Fruit fly (Drosophila melanogaster): ENCODE results near the gene CG5131.
A peak's percentile ranks its signal among the peaks of the same experiment; 100 is the strongest.

CG5131 gene

dm6 chr2L:17465915-17466677 lies 18.2 kb upstream of the CG5131 start (continued):
- TF ChIP-seq Side (GFP tag; optimal IDR thresholded peaks at IDR 0.05) (peak; percentile 81), otp (GFP tag; IDR thresholded peaks at IDR 0.05) (peak; percentile 41; the same call in 1 of the 3 replicates), CG3163 (GFP tag; optimal IDR thresholded peaks at IDR 0.05) (peak; percentile 34), Scr (GFP tag; IDR thresholded peaks at IDR 0.05; ENCODE audit: partially characterized antibody) (no peak), CG6272 (GFP tag; IDR thresholded peaks at IDR 0.05) (peak; percentile 30; the same call in 1 of the 2 replicates), trem (tag; optimal IDR thresholded peaks at IDR 0.05) (peak; percentile 62), CG4730 (GFP tag; IDR thresholded peaks at IDR 0.05) (peak; percentile 30; the same call in 1 of the 2 replicates), CG10959 (GFP tag; IDR thresholded peaks at IDR 0.05) (peak; percentile 71), CG6813 (GFP tag; optimal IDR thresholded peaks at IDR 0.05) (peak; percentile 76), Ravus (GFP tag; IDR thresholded peaks at IDR 0.05) (no peak), lab (GFP tag; optimal IDR thresholded peaks at IDR 0.05) (peak; percentile 87), CG11696 (GFP tag; IDR thresholded peaks at IDR 0.05) (peak; percentile 57), sens (GFP tag) (peak; percentile 98), chm (GFP tag; IDR thresholded peaks at IDR 0.05) (no peak), CG31441 (GFP tag; IDR thresholded peaks at IDR 0.05) (no peak; the same call in none of the 2 replicates), Doc2 (GFP tag; IDR thresholded peaks at IDR 0.05) (0 out of 2 replicates have a peak, but pooled peaks have one; percentile 41), CG2199 (GFP tag; IDR thresholded peaks at IDR 0.05) (0 out of 3 replicates have a peak, but pooled peaks have one; percentile 49), nerfin-1 (tag; optimal IDR thresholded peaks at IDR 0.05) (peak; percentile 84), CG14710 (tag; optimal IDR thresholded peaks at IDR 0.05) (peak; percentile 84), TFAM (GFP tag; optimal IDR thresholded peaks at IDR 0.05) (peak; percentile 4), corto (GFP tag; optimal IDR thresholded peaks at IDR 0.05) (no peak), Dbx (GFP tag; IDR thresholded peaks at IDR 0.05) (peak; percentile 81), CG18011 (GFP tag; optimal IDR thresholded peaks at IDR 0.05) (peak; percentile 30), CG31224 (GFP tag; IDR thresholded peaks at IDR 0.05) (peak; percentile 45; the same call in 1 of the 2 replicates), slou (GFP tag; optimal IDR thresholded peaks at IDR 0.05) (peak; percentile 73), CG9437 (GFP tag; optimal IDR thresholded peaks at IDR 0.05) (peak; percentile 71), Camta (GFP tag; optimal IDR thresholded peaks at IDR 0.05) (peak; percentile 88), Kr (GFP tag; optimal IDR thresholded peaks at IDR 0.05) (no peak), CG32767 (GFP tag; IDR thresholded peaks at IDR 0.05) (peak; percentile 79), CG15269 (tag; optimal IDR thresholded peaks at IDR 0.05) (peak; percentile 81), CTCF (GFP tag; optimal IDR thresholded peaks at IDR 0.05) (peak; percentile 85), CG17568 (GFP tag; optimal IDR thresholded peaks at IDR 0.05) (peak; percentile 68), pho (GFP tag; optimal IDR thresholded peaks at IDR 0.05) (peak; percentile 76), CrebB (tag; optimal IDR thresholded peaks at IDR 0.05) (peak; percentile 75), CG42726 (GFP tag; IDR thresholded peaks at IDR 0.05; ENCODE audit: partially characterized antibody) (no peak), Spps (tag; optimal IDR thresholded peaks at IDR 0.05) (peak; percentile 61), Gsc (GFP tag; IDR thresholded peaks at IDR 0.05) (no peak), CHES-1-like (GFP tag; optimal IDR thresholded peaks at IDR 0.05) (peak; percentile 62), CG15696 (tag; optimal IDR thresholded peaks at IDR 0.05) (peak; percentile 74), oc (tag; optimal IDR thresholded peaks at IDR 0.05) (peak; percentile 85), CG13624 (GFP tag; optimal IDR thresholded peaks at IDR 0.05) (peak; percentile 77), seq (GFP tag; IDR thresholded peaks at IDR 0.05) (peak; percentile 80), knrl (GFP tag; IDR thresholded peaks at IDR 0.05; ENCODE audit: partially characterized antibody) (no peak), crc (GFP tag; optimal IDR thresholded peaks at IDR 0.05) (peak; percentile 74), az2 (GFP tag; optimal IDR thresholded peaks at IDR 0.05) (peak; percentile 83), CG17802 (tag; optimal IDR thresholded peaks at IDR 0.05) (peak; percentile 43), nau (GFP tag; optimal IDR thresholded peaks at IDR 0.05) (peak; percentile 97), Rx (GFP tag; IDR thresholded peaks at IDR 0.05) (peak; percentile 69), CG34422 (GFP tag; IDR thresholded peaks at IDR 0.05) (peak; percentile 75), peb (GFP tag; IDR thresholded peaks at IDR 0.05) (peak; percentile 60; the same call in 1 of the 2 replicates)
